Fruit fly (Drosophila melanogaster) whole organism, embryonic: ENCODE results near the gene CG5172.

Experiments used
- ATbp ChIP-seq: fragments of 200-800 bp; sonication (Bioruptor generic); optimal IDR thresholded peaks from 2 replicates; lab custom pipeline; 2017; ENCODE audit warnings: missing biosample characterization, mild to moderate bottlenecking, missing genetic modification characterization, missing genetic modification reagents
- Bgb ChIP-seq: fragments of 200-800 bp; sonication (Bioruptor generic); IDR thresholded peaks from 2 replicates; pipeline ENCODE4 v1.3.6; 2022; ENCODE audit warnings: missing biosample characterization, missing genetic modification characterization; ENCODE audit not compliant: partially characterized antibody
- CG10147 ChIP-seq: fragments of 200-800 bp; sonication (Bioruptor generic); optimal IDR thresholded peaks from 2 replicates; lab custom pipeline; 2019; ENCODE audit warnings: missing biosample characterization, mild to moderate bottlenecking, missing genetic modification characterization, moderate library complexity
- CG11456 ChIP-seq: fragments of 200-800 bp; sonication (Bioruptor generic); IDR thresholded peaks from 3 replicates; pipeline ENCODE4 v1.3.6; 2022; ENCODE audit warnings: missing biosample characterization, missing genetic modification characterization
- CG11504 ChIP-seq: fragments of 200-800 bp; sonication (Bioruptor generic); optimal IDR thresholded peaks from 3 replicates; lab custom pipeline; 2019; ENCODE audit warnings: missing biosample characterization, mild to moderate bottlenecking, missing genetic modification characterization, moderate library complexity
- CG13296 ChIP-seq: fragments of 200-800 bp; sonication (Bioruptor generic); optimal IDR thresholded peaks from 3 replicates; lab custom pipeline; 2018; ENCODE audit warnings: missing biosample characterization, mild to moderate bottlenecking, missing genetic modification characterization
- CG13775 ChIP-seq: fragments of 200-800 bp; sonication (Bioruptor generic); optimal IDR thresholded peaks from 3 replicates; lab custom pipeline; 2017; ENCODE audit warnings: missing biosample characterization, mild to moderate bottlenecking, missing genetic modification characterization
- CG13894 ChIP-seq: fragments of 200-800 bp; sonication (Bioruptor generic); optimal IDR thresholded peaks from 3 replicates; lab custom pipeline; 2018; ENCODE audit warnings: missing biosample characterization, mild to moderate bottlenecking, missing genetic modification characterization, moderate library complexity
- CG14710 ChIP-seq: fragments of 200-800 bp; sonication (Bioruptor generic); optimal IDR thresholded peaks from 3 replicates; lab custom pipeline; 2019; ENCODE audit warnings: missing biosample characterization, mild to moderate bottlenecking, missing genetic modification characterization, moderate library complexity
- CG1529 ChIP-seq: fragments of 200-800 bp; sonication (Bioruptor generic); optimal IDR thresholded peaks from 3 replicates; lab custom pipeline; 2018; ENCODE audit warnings: missing biosample characterization, missing genetic modification characterization
- CG1602 ChIP-seq: fragments of 200-800 bp; sonication (Bioruptor generic); optimal IDR thresholded peaks from 3 replicates; lab custom pipeline; 2016; ENCODE audit warnings: missing biosample characterization, missing genetic modification characterization
- CG17612 ChIP-seq: fragments of 200-800 bp; sonication (Bioruptor generic); IDR thresholded peaks from 2 replicates; pipeline ENCODE4 v1.3.6; 2022; ENCODE audit warnings: missing biosample characterization, missing genetic modification characterization
- CG17802 ChIP-seq: fragments of 200-800 bp; sonication (Bioruptor generic); optimal IDR thresholded peaks from 2 replicates; lab custom pipeline; 2018; ENCODE audit warnings: missing biosample characterization, mild to moderate bottlenecking, missing genetic modification characterization, moderate library complexity
- CG2678 ChIP-seq: fragments of 200-800 bp; sonication (Bioruptor generic); optimal IDR thresholded peaks from 3 replicates; lab custom pipeline; 2019; ENCODE audit warnings: missing biosample characterization, mild to moderate bottlenecking, missing genetic modification characterization, moderate library complexity
- CG3847 ChIP-seq: fragments of 200-800 bp; sonication (Bioruptor generic); IDR thresholded peaks from 2 replicates; pipeline ENCODE4 v1.3.6; 2022; ENCODE audit warnings: missing biosample characterization, missing genetic modification characterization
- CG43689 ChIP-seq: fragments of 200-800 bp; sonication (Bioruptor generic); IDR thresholded peaks from 2 replicates; pipeline ENCODE4 v1.3.6; 2022; ENCODE audit warnings: missing biosample characterization, missing genetic modification characterization
- CG8924 ChIP-seq: fragments of 200-800 bp; optimal IDR thresholded peaks from 3 replicates; lab custom pipeline; 2019; ENCODE audit warnings: missing biosample characterization, mild to moderate bottlenecking, missing genetic modification characterization, moderate library complexity
- CHES-1-like ChIP-seq: fragments of 200-800 bp; sonication (Bioruptor generic); optimal IDR thresholded peaks from 2 replicates; lab custom pipeline; 2016; ENCODE audit warnings: missing biosample characterization, missing genetic modification characterization
- Chrac-16 ChIP-seq: fragments of 200-800 bp; sonication (Bioruptor generic); optimal IDR thresholded peaks from 3 replicates; lab custom pipeline; 2016; ENCODE audit warnings: missing biosample characterization, missing genetic modification characterization
- Deaf1 ChIP-seq: fragments of 200-800 bp; optimal IDR thresholded peaks from 3 replicates; lab custom pipeline; 2019; ENCODE audit warnings: missing biosample characterization, mild to moderate bottlenecking, missing genetic modification characterization, moderate library complexity
- Eip74EF ChIP-seq, 2 experiments: fragments of 200-800 bp in 1 of 2; fragments of >200 bp in 1 of 2; sonication (Bioruptor generic) in 1 of 2; optimal IDR thresholded peaks; 2 replicates each; lab custom pipeline; 2017 to 2019; ENCODE audit warnings: missing biosample characterization in 2 of 2, missing genetic modification characterization in 2 of 2, mild to moderate bottlenecking in 1 of 2, moderate library complexity in 1 of 2
- Fer1 ChIP-seq: fragments of 200-800 bp; sonication (Bioruptor generic); optimal IDR thresholded peaks from 2 replicates; lab custom pipeline; 2017; ENCODE audit warnings: missing biosample characterization, mild to moderate bottlenecking, missing genetic modification characterization
- H2.0 ChIP-seq: fragments of 200-800 bp; sonication (Bioruptor generic); IDR thresholded peaks from 2 replicates; pipeline ENCODE4 v1.3.6; 2022; ENCODE audit warnings: missing biosample characterization, missing genetic modification characterization
- HLH4C ChIP-seq: fragments of 200-800 bp; sonication (Bioruptor generic); IDR thresholded peaks from 3 replicates; pipeline ENCODE4 v1.3.6; 2022; ENCODE audit warnings: missing biosample characterization, missing genetic modification characterization; ENCODE audit not compliant: partially characterized antibody
- Jarid2 ChIP-seq: fragments of 200-800 bp; sonication (Bioruptor generic); optimal IDR thresholded peaks from 3 replicates; lab custom pipeline; 2017; ENCODE audit warnings: mild to moderate bottlenecking, missing biosample characterization, missing genetic modification reagents, missing genetic modification characterization
- MTF-1 ChIP-seq: fragments of 200-800 bp; sonication (Bioruptor generic); optimal IDR thresholded peaks from 2 replicates; lab custom pipeline; 2018; ENCODE audit warnings: missing biosample characterization, mild to moderate bottlenecking, missing genetic modification characterization, borderline replicate concordance
- Mad ChIP-seq: fragments of 200-800 bp; sonication (Bioruptor generic); optimal IDR thresholded peaks from 2 replicates; lab custom pipeline; 2016; ENCODE audit warnings: missing biosample characterization, missing genetic modification characterization
- Meics ChIP-seq: fragments of 200-800 bp; sonication (Bioruptor generic); optimal IDR thresholded peaks from 2 replicates; lab custom pipeline; 2017; ENCODE audit warnings: missing biosample characterization, mild to moderate bottlenecking, missing genetic modification characterization
- NK7.1 ChIP-seq: fragments of 200-800 bp; sonication (Bioruptor generic); optimal IDR thresholded peaks from 3 replicates; lab custom pipeline; 2016; ENCODE audit warnings: missing biosample characterization, missing genetic modification characterization
- Optix ChIP-seq: fragments of 200-800 bp; sonication (Bioruptor generic); IDR thresholded peaks from 3 replicates; pipeline ENCODE4 v1.3.6; 2022; ENCODE audit warnings: missing biosample characterization, missing genetic modification characterization
- PHDP ChIP-seq: fragments of 200-800 bp; sonication (Bioruptor generic); optimal IDR thresholded peaks from 3 replicates; lab custom pipeline; 2018; ENCODE audit warnings: missing biosample characterization, mild to moderate bottlenecking, missing genetic modification characterization, moderate library complexity
- Ptx1 ChIP-seq: fragments of 200-800 bp; sonication (Bioruptor generic); IDR thresholded peaks from 2 replicates; pipeline ENCODE4 v1.3.6; 2022; ENCODE audit warnings: missing biosample characterization, missing genetic modification characterization
- Trl ChIP-seq, 3 experiments: fragments of >200 bp in 2 of 3; fragments of 200-800 bp in 1 of 3; sonication (Bioruptor generic) in 1 of 3; optimal IDR thresholded peaks; 2 replicates in 1 of 3; 3 replicates in 2 of 3; lab custom pipeline; 2016 to 2017; ENCODE audit warnings: missing biosample characterization in 1 of 3, missing genetic modification characterization in 1 of 3
- YL-1 ChIP-seq: fragments of 200-800 bp; sonication (Bioruptor generic); optimal IDR thresholded peaks from 3 replicates; lab custom pipeline; 2017; ENCODE audit warnings: missing biosample characterization, mild to moderate bottlenecking, missing genetic modification characterization
- ase ChIP-seq: fragments of 200-800 bp; sonication (Bioruptor generic); IDR thresholded peaks from 3 replicates; pipeline ENCODE4 v1.3.6; 2022; ENCODE audit warnings: missing biosample characterization, missing genetic modification characterization
- az2 ChIP-seq: fragments of 200-800 bp; sonication (Bioruptor generic); optimal IDR thresholded peaks from 3 replicates; lab custom pipeline; 2016; ENCODE audit warnings: missing biosample characterization, missing genetic modification characterization
- cas ChIP-seq: fragments of 200-800 bp; sonication (Bioruptor generic); IDR thresholded peaks from 2 replicates; pipeline ENCODE4 v1.3.6; 2022; ENCODE audit warnings: missing biosample characterization, missing genetic modification characterization
- chif ChIP-seq, 2 experiments: fragments of 200-800 bp; sonication (Bioruptor generic); optimal IDR thresholded peaks; 3 replicates each; lab custom pipeline; 2016; ENCODE audit warnings: missing biosample characterization in 2 of 2, missing genetic modification characterization in 2 of 2
- dan ChIP-seq: fragments of 200-800 bp; sonication (Bioruptor generic); IDR thresholded peaks from 2 replicates; pipeline ENCODE4 v1.3.6; 2022; ENCODE audit warnings: missing biosample characterization, missing genetic modification characterization
- hbn ChIP-seq: fragments of 200-800 bp; sonication (Bioruptor generic); IDR thresholded peaks from 2 replicates; pipeline ENCODE4 v1.3.6; 2022; ENCODE audit warnings: missing biosample characterization, missing genetic modification characterization; ENCODE audit not compliant: partially characterized antibody
- hth ChIP-seq: fragments of >200 bp; optimal IDR thresholded peaks from 2 replicates; lab custom pipeline; 2017; ENCODE audit warnings: inconsistent platforms
- lab ChIP-seq: fragments of 200-800 bp; sonication (Bioruptor generic); optimal IDR thresholded peaks from 3 replicates; lab custom pipeline; 2017; ENCODE audit warnings: missing biosample characterization, missing genetic modification characterization, mild to moderate bottlenecking, moderate library complexity, missing genetic modification reagents
- mld ChIP-seq: fragments of 200-800 bp; sonication (Bioruptor generic); IDR thresholded peaks from 3 replicates; pipeline ENCODE4 v1.3.6; 2022; ENCODE audit warnings: missing biosample characterization, missing genetic modification characterization; ENCODE audit not compliant: partially characterized antibody
- nom ChIP-seq: fragments of 200-800 bp; sonication (Bioruptor generic); optimal IDR thresholded peaks from 2 replicates; lab custom pipeline; 2017; ENCODE audit warnings: missing biosample characterization, missing genetic modification characterization, mild to moderate bottlenecking, moderate library complexity, missing genetic modification reagents
- pb ChIP-seq: fragments of 200-800 bp; sonication (Bioruptor generic); optimal IDR thresholded peaks from 3 replicates; lab custom pipeline; 2016; ENCODE audit warnings: missing biosample characterization, missing genetic modification characterization
- prd ChIP-seq, 3 experiments: fragments of >200 bp in 2 of 3; fragments of 200-800 bp in 1 of 3; sonication (Bioruptor generic) in 1 of 3; optimal IDR thresholded peaks in 2 of 3; IDR thresholded peaks in 1 of 3; 2 replicates in 2 of 3; 3 replicates in 1 of 3; pipeline versions ENCODE4 v1.3.6 to Lab custom; 2017 to 2022; ENCODE audit warnings: missing biosample characterization in 1 of 3, missing genetic modification characterization in 1 of 3
- schlank ChIP-seq: fragments of 200-800 bp; sonication (Bioruptor generic); optimal IDR thresholded peaks from 2 replicates; lab custom pipeline; 2018; ENCODE audit warnings: missing biosample characterization, mild to moderate bottlenecking, missing genetic modification characterization
- unpg ChIP-seq: fragments of 200-800 bp; sonication (Bioruptor generic); optimal IDR thresholded peaks from 3 replicates; lab custom pipeline; 2018; ENCODE audit warnings: missing biosample characterization, mild to moderate bottlenecking, missing genetic modification characterization, moderate library complexity

Gene CG5172

DNA sequence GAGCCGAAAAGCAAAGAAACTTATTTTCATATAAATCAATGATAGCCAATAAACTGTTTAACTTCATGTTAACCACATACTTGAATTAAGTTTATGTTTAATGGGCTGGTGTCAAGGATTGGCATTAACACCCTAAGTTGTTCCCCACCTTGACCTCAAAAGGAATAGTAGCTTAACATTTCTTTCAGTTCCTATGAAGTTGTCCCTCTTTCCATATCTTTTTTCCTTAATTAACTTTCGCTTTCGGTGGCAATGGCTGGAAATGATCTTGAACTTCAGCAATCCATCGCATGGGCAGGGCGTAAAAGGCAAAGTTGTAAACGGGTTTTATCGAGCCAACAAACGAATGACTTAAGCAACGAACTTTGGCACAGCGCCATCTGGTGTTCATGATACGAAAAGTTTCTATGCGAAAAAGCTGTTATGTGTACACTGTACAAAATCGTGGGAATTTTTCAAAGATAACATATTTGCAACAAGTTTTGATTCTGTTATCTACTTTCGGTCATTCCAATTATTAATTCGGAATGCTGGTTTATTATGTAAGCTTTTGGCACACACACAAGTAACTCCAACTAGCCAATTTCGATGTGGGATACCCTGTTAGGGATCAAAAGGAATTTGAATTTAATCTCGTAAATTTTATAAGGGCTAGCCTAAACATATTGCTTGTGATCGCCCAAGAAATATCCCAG, 8.4 kb downstream of the CG5172 start (continued):
- TF ChIP-seq ATbp (no peak), hth (lab: Kevin White, UChicago) (no peak), schlank (no peak), Jarid2 (GFP tag; lab: Kevin White, UChicago) (no peak), Meics (GFP tag; lab: Kevin White, UChicago) (no peak), dan (GFP tag; lab: Robert Waterston, UW) (no peak), CG14710 (no peak), MTF-1 (GFP tag; lab: Kevin White, UChicago) (no peak), CG3847 (GFP tag; lab: Robert Waterston, UW) (no peak), chif (GFP tag; optimal IDR thresholded peaks at IDR 0.05; lab: Kevin White, UChicago) (no peak), CG11456 (no peak), CG1529 (no peak), CHES-1-like (GFP tag; lab: Kevin White, UChicago) (peak; percentile 4), CG43689 (GFP tag; lab: Robert Waterston, UW) (no peak), ase (no peak), nom (no peak), Chrac-16 (GFP tag; lab: Kevin White, UChicago) (peak; percentile 21), CG2678 (tag; lab: Kevin White, UChicago) (no peak), CG13894 (tag; lab: Kevin White, UChicago) (no peak), YL-1 (GFP tag; lab: Kevin White, UChicago) (no peak), Bgb (GFP tag; lab: Robert Waterston, UW) (no peak), Deaf1 (tag; lab: Kevin White, UChicago) (no peak), Optix (GFP tag; lab: Robert Waterston, UW) (no peak), Trl (optimal IDR thresholded peaks at IDR 0.05; lab: Kevin White, UChicago) (no peak), Trl (GFP tag; optimal IDR thresholded peaks at IDR 0.05; lab: Kevin White, UChicago) (no peak), unpg (GFP tag; lab: Kevin White, UChicago) (peak; percentile 53), NK7.1 (no peak), PHDP (tag; lab: Kevin White, UChicago) (peak; percentile 9), az2 (GFP tag; lab: Kevin White, UChicago) (peak; percentile 26), prd (optimal IDR thresholded peaks at IDR 0.05; lab: Kevin White, UChicago) (no peak), prd (GFP tag; IDR thresholded peaks at IDR 0.05; lab: Robert Waterston, UW) (no peak), CG17612 (GFP tag; lab: Robert Waterston, UW) (no peak), CG10147 (GFP tag; lab: Kevin White, UChicago) (no peak), mld (no peak), CG13296 (no peak), hbn (GFP tag; lab: Robert Waterston, UW) (no peak), H2.0 (no peak), pb (GFP tag; lab: Kevin White, UChicago) (no peak), CG1602 (GFP tag; lab: Kevin White, UChicago) (no peak), CG8924 (tag; lab: Kevin White, UChicago) (no peak), Fer1 (GFP tag; lab: Kevin White, UChicago) (no peak), Mad (GFP tag; lab: Kevin White, UChicago) (peak; percentile 29), CG13775 (GFP tag; lab: Kevin White, UChicago) (no peak), lab (GFP tag; lab: Kevin White, UChicago) (no peak), Ptx1 (GFP tag; lab: Robert Waterston, UW) (no peak), cas (GFP tag; lab: Robert Waterston, UW) (no peak), CG11504 (tag; lab: Kevin White, UChicago) (peak; percentile 33), HLH4C (GFP tag; lab: Robert Waterston, UW) (no peak), CG17802 (tag; lab: Kevin White, UChicago) (no peak), Eip74EF (GFP tag; optimal IDR thresholded peaks at IDR 0.05; lab: Kevin White, UChicago) (peak in 1 of 2 experiments; percentile 78)
